Worm (Caenorhabditis elegans) whole organism, early embryonic: Measurements from ENCODE around the gene hlh-29.

ENCODE experiments used
- ama-1 ChIP-seq: fragments of 150-350 bp; optimal IDR thresholded peaks from 2 replicates; lab custom pipeline; 2014
- ceh-13 ChIP-seq: fragments of 200-800 bp; sonication (Bioruptor generic); optimal IDR thresholded peaks from 2 replicates; lab custom pipeline; 2018; ENCODE audit warnings: mild to moderate bottlenecking, missing genetic modification characterization, missing compliant biosample characterization
- hmbx-1 ChIP-seq: sonication (generic microtip); optimal IDR thresholded peaks from 2 replicates; lab custom pipeline; 2016; ENCODE audit warnings: mild to moderate bottlenecking, missing genetic modification characterization, missing compliant biosample characterization
- pes-1 ChIP-seq: fragments of 200-800 bp; sonication (Bioruptor generic); IDR thresholded peaks from 2 replicates; pipeline ENCODE4 v1.3.6; 2022; ENCODE audit warnings: missing genetic modification reagents, missing genetic modification characterization, missing compliant biosample characterization
- sea-1 ChIP-seq: fragments of 200-800 bp; sonication (Bioruptor generic); conservative IDR thresholded peaks from 2 replicates; pipeline ENCODE4 v1.3.6; 2022; ENCODE audit warnings: missing genetic modification characterization, missing compliant biosample characterization
- tbx-11 ChIP-seq: fragments of 200-800 bp; sonication (Bioruptor generic); IDR thresholded peaks from 2 replicates; pipeline ENCODE4 v1.3.6; 2022; ENCODE audit warnings: missing genetic modification characterization, missing compliant biosample characterization
- tbx-37 ChIP-seq: fragments of 200-800 bp; sonication (Bioruptor generic); conservative IDR thresholded peaks from 2 replicates; pipeline ENCODE4 v1.3.6; 2022; ENCODE audit warnings: missing genetic modification reagents, missing genetic modification characterization, missing compliant biosample characterization
- tra-4 ChIP-seq: sonication (generic microtip); optimal IDR thresholded peaks from 2 replicates; lab custom pipeline; 2017; ENCODE audit warnings: missing genetic modification characterization, missing compliant biosample characterization

DNA sequence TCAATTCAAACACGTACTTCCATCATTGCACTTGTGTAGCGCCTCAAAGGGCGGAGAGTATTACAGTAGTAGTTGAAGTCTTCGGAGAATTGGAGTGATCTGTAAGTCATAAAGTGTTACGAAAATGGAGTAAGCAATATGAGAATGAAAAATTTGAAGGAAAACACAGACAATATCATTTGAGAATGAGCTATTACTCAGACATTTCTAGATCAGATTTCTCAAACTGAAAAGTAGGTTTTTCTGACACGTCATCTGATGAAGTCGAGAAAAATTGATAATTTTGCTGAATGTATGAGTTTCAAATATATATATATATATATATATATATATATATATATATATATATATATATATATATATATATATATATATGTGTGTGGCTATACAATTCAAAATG, 31.3 kb upstream of the hlh-29 start, which contains the start of gene frpr-7:
- TF ChIP-seq sea-1 (GFP tag; lab: Robert Waterston, UW) (no peak), ama-1 (lab: Kevin White, UChicago) (no peak), tbx-11 (GFP tag; lab: Robert Waterston, UW) (no peak), ceh-13 (GFP tag; lab: Kevin White, UChicago) (no peak), tra-4 (no peak), tbx-37 (no peak), pes-1 (no peak), hmbx-1 (tag; lab: Kevin White, UChicago) (no peak)
